Worm (Caenorhabditis elegans) whole organism, young adult: Measurements from ENCODE around the gene T04A6.2.
A peak's percentile ranks its signal among the peaks of the same experiment; 100 is the strongest.

Experiments used
- B0019.2 ChIP-seq: fragments of 200-800 bp; sonication (Bioruptor generic); conservative IDR thresholded peaks from 2 replicates; pipeline ENCODE4 v1.3.6; 2022; ENCODE audit warnings: missing genetic modification reagents, missing genetic modification characterization, missing compliant biosample characterization
- B0035.1 ChIP-seq: sonication (generic microtip); optimal IDR thresholded peaks from 2 replicates; lab custom pipeline; 2016; ENCODE audit warnings: missing genetic modification characterization, mild to moderate bottlenecking, missing compliant biosample characterization, missing genotype, missing genetic modification reagents
- B0336.3 ChIP-seq: fragments of 200-800 bp; sonication (Bioruptor generic); IDR thresholded peaks from 2 replicates; pipeline ENCODE4 v1.3.6; 2022; ENCODE audit warnings: missing genetic modification characterization, missing compliant biosample characterization
- C17E4.6 ChIP-seq: fragments of 200-800 bp; sonication (Bioruptor generic); IDR thresholded peaks from 2 replicates; pipeline ENCODE4 v1.3.6; 2022; ENCODE audit warnings: missing genetic modification reagents, missing genetic modification characterization, missing compliant biosample characterization
- D2030.7 ChIP-seq: fragments of 200-800 bp; sonication (Bioruptor generic); IDR thresholded peaks from 2 replicates; pipeline ENCODE4 v1.3.6; 2022; ENCODE audit warnings: missing genetic modification reagents, missing genetic modification characterization, missing compliant biosample characterization
- F10E7.11 ChIP-seq: sonication (generic microtip); optimal IDR thresholded peaks from 2 replicates; lab custom pipeline; 2017; ENCODE audit warnings: mild to moderate bottlenecking, missing genetic modification characterization, moderate library complexity, missing compliant biosample characterization
- F52B5.7 ChIP-seq: sonication (generic microtip); optimal IDR thresholded peaks from 2 replicates; lab custom pipeline; 2016; ENCODE audit warnings: mild to moderate bottlenecking, missing genetic modification characterization, missing compliant biosample characterization
- K11D2.4 ChIP-seq: fragments of 200-800 bp; sonication (Bioruptor generic); IDR thresholded peaks from 2 replicates; pipeline ENCODE4 v1.3.6; 2022; ENCODE audit warnings: missing genetic modification reagents, missing genetic modification characterization, missing compliant biosample characterization
- K12H6.12 ChIP-seq: fragments of 200-800 bp; sonication (Bioruptor generic); optimal IDR thresholded peaks from 2 replicates; lab custom pipeline; 2018; ENCODE audit warnings: mild to moderate bottlenecking, missing genetic modification characterization, missing compliant biosample characterization
- Y53F4B.3 ChIP-seq: fragments of 200-800 bp; sonication (Bioruptor generic); IDR thresholded peaks from 2 replicates; pipeline ENCODE4 v1.3.6; 2022; ENCODE audit warnings: missing genetic modification reagents, missing genetic modification characterization, missing compliant biosample characterization
- Y79H2A.3 ChIP-seq: fragments of 200-800 bp; sonication (Bioruptor generic); conservative IDR thresholded peaks from 2 replicates; pipeline ENCODE4 v1.3.6; 2022; ENCODE audit warnings: missing genetic modification reagents, missing genetic modification characterization, missing compliant biosample characterization
- ZK185.1 ChIP-seq: sonication (generic microtip); optimal IDR thresholded peaks from 2 replicates; lab custom pipeline; 2016; ENCODE audit warnings: mild to moderate bottlenecking, missing genetic modification characterization, missing compliant biosample characterization; ENCODE audit not compliant: poor library complexity, severe bottlenecking
- ama-1 ChIP-seq, 3 experiments: fragments of 150-350 bp in 1 of 3; sonication (generic microtip) in 2 of 3; optimal IDR thresholded peaks; 2 replicates each; lab custom pipeline; 2014 to 2018; ENCODE audit warnings: missing biosample characterization in 2 of 3, missing genetic modification characterization in 2 of 3, missing genetic modification reagents in 2 of 3
- aptf-3 ChIP-seq: fragments of 200-800 bp; sonication (Bioruptor generic); IDR thresholded peaks from 2 replicates; pipeline ENCODE4 v1.3.6; 2022; ENCODE audit warnings: missing genetic modification characterization, missing compliant biosample characterization
- athp-1 ChIP-seq: sonication (generic microtip); optimal IDR thresholded peaks from 2 replicates; lab custom pipeline; 2017; ENCODE audit warnings: mild to moderate bottlenecking, missing genetic modification characterization, missing compliant biosample characterization
- attf-3 ChIP-seq: fragments of 200-800 bp; sonication (Bioruptor generic); conservative IDR thresholded peaks from 2 replicates; pipeline ENCODE4 v1.3.6; 2022; ENCODE audit warnings: missing genetic modification reagents, missing genetic modification characterization, missing compliant biosample characterization
- bed-2 ChIP-seq: fragments of 200-800 bp; sonication (Bioruptor generic); IDR thresholded peaks from 2 replicates; pipeline ENCODE4 v1.3.6; 2022; ENCODE audit warnings: missing genetic modification reagents, missing genetic modification characterization, missing compliant biosample characterization
- ccch-3 ChIP-seq: fragments of 200-800 bp; sonication (Bioruptor generic); optimal IDR thresholded peaks from 2 replicates; lab custom pipeline; 2018; ENCODE audit warnings: mild to moderate bottlenecking, missing genetic modification characterization, missing compliant biosample characterization
- ceh-91 ChIP-seq: fragments of 200-800 bp; sonication (Bioruptor generic); IDR thresholded peaks from 2 replicates; pipeline ENCODE4 v1.3.6; 2022; ENCODE audit warnings: missing genetic modification reagents, missing genetic modification characterization, missing compliant biosample characterization
- dox-1 ChIP-seq: fragments of 200-800 bp; sonication (Bioruptor generic); IDR thresholded peaks from 2 replicates; pipeline ENCODE4 v1.3.6; 2022; ENCODE audit warnings: missing genetic modification reagents, missing genetic modification characterization, missing compliant biosample characterization
- efl-1 ChIP-seq: fragments of 150-350 bp; optimal IDR thresholded peaks from 2 replicates; lab custom pipeline; 2014; ENCODE audit warnings: missing biosample characterization, missing genetic modification reagents, missing genetic modification characterization
- egl-18 ChIP-seq: fragments of 200-800 bp; sonication (Bioruptor generic); IDR thresholded peaks from 2 replicates; pipeline ENCODE4 v1.3.6; 2022; ENCODE audit warnings: missing genetic modification reagents, missing genetic modification characterization, missing compliant biosample characterization
- ekl-4 ChIP-seq: fragments of 200-800 bp; sonication (Bioruptor generic); IDR thresholded peaks from 2 replicates; pipeline ENCODE4 v1.3.6; 2022; ENCODE audit warnings: missing genetic modification reagents, missing genetic modification characterization, missing compliant biosample characterization
- ets-4 ChIP-seq: fragments of 200-800 bp; sonication (Bioruptor generic); optimal IDR thresholded peaks from 2 replicates; lab custom pipeline; 2018; ENCODE audit warnings: mild to moderate bottlenecking, missing genetic modification characterization, missing compliant biosample characterization
- fkh-3 ChIP-seq: sonication (generic microtip); optimal IDR thresholded peaks from 2 replicates; lab custom pipeline; 2016; ENCODE audit warnings: mild to moderate bottlenecking, missing genetic modification characterization, missing compliant biosample characterization
- gei-17 ChIP-seq: fragments of 200-800 bp; sonication (Bioruptor generic); optimal IDR thresholded peaks from 2 replicates; lab custom pipeline; 2018; ENCODE audit warnings: mild to moderate bottlenecking, missing genetic modification characterization, missing compliant biosample characterization
- hlh-12 ChIP-seq: sonication (generic microtip); optimal IDR thresholded peaks from 2 replicates; lab custom pipeline; 2016; ENCODE audit warnings: missing genetic modification characterization, missing compliant biosample characterization
- hsf-1 ChIP-seq: fragments of 200-800 bp; sonication (Bioruptor generic); IDR thresholded peaks from 2 replicates; pipeline ENCODE4 v1.3.6; 2022; ENCODE audit warnings: missing genetic modification reagents, missing genetic modification characterization, missing compliant biosample characterization
- let-526 ChIP-seq: fragments of 200-800 bp; sonication (Bioruptor generic); IDR thresholded peaks from 2 replicates; pipeline ENCODE4 v1.3.6; 2022; ENCODE audit warnings: missing genetic modification reagents, missing genetic modification characterization, missing compliant biosample characterization
- lin-40 ChIP-seq: sonication (generic microtip); optimal IDR thresholded peaks from 2 replicates; lab custom pipeline; 2016; ENCODE audit warnings: missing genetic modification characterization, mild to moderate bottlenecking, missing compliant biosample characterization, missing genotype, missing genetic modification reagents
- lin-54 ChIP-seq: fragments of 200-800 bp; sonication (Bioruptor generic); optimal IDR thresholded peaks from 2 replicates; lab custom pipeline; 2018; ENCODE audit warnings: mild to moderate bottlenecking, missing genetic modification characterization, missing compliant biosample characterization
- madf-10 ChIP-seq: sonication (generic microtip); optimal IDR thresholded peaks from 2 replicates; lab custom pipeline; 2016; ENCODE audit warnings: mild to moderate bottlenecking, missing genetic modification characterization, missing compliant biosample characterization
- madf-6 ChIP-seq: fragments of 200-800 bp; sonication (Bioruptor generic); IDR thresholded peaks from 2 replicates; pipeline ENCODE4 v1.3.6; 2022; ENCODE audit warnings: missing genetic modification reagents, missing genetic modification characterization, missing compliant biosample characterization
- nfyb-1 ChIP-seq: fragments of 200-800 bp; sonication (Bioruptor generic); IDR thresholded peaks from 2 replicates; pipeline ENCODE4 v1.3.6; 2022; ENCODE audit warnings: missing genetic modification reagents, missing genetic modification characterization, missing compliant biosample characterization
- nhr-27 ChIP-seq: fragments of 200-800 bp; sonication (Bioruptor generic); optimal IDR thresholded peaks from 2 replicates; lab custom pipeline; 2018; ENCODE audit warnings: mild to moderate bottlenecking, missing genetic modification characterization, moderate library complexity, missing compliant biosample characterization
- pbrm-1 ChIP-seq: fragments of 200-800 bp; sonication (Bioruptor generic); IDR thresholded peaks from 2 replicates; pipeline ENCODE4 v1.3.6; 2022; ENCODE audit warnings: missing genetic modification reagents, missing genetic modification characterization, missing compliant biosample characterization
- rec-8 ChIP-seq, 2 experiments: sonication (generic microtip); optimal IDR thresholded peaks; 2 replicates each; lab custom pipeline; 2016; ENCODE audit warnings: mild to moderate bottlenecking in 2 of 2, missing genetic modification characterization in 2 of 2, missing genetic modification reagents in 2 of 2, missing genotype in 2 of 2, missing biosample characterization in 1 of 2, missing compliant biosample characterization in 1 of 2, moderate library complexity in 1 of 2
- repo-1 ChIP-seq: sonication (generic microtip); optimal IDR thresholded peaks from 2 replicates; lab custom pipeline; 2017; ENCODE audit warnings: mild to moderate bottlenecking, missing genetic modification characterization, missing compliant biosample characterization
- rpc-1 ChIP-seq, 2 experiments: fragments of 150-350 bp in 1 of 2; sonication (generic microtip) in 1 of 2; optimal IDR thresholded peaks; 2 replicates each; lab custom pipeline; 2014 to 2018; ENCODE audit warnings: missing biosample characterization in 1 of 2, missing genetic modification characterization in 1 of 2, missing genetic modification reagents in 1 of 2, missing genotype in 1 of 2
- snpc-1.1 ChIP-seq: sonication (generic microtip); optimal IDR thresholded peaks from 2 replicates; lab custom pipeline; 2017; ENCODE audit warnings: missing genetic modification characterization, mild to moderate bottlenecking, missing compliant biosample characterization, antibody characterized with exemption, moderate library complexity, missing genotype, missing genetic modification reagents; ENCODE audit not compliant: insufficient read depth
- tbx-9 ChIP-seq: sonication (generic microtip); optimal IDR thresholded peaks from 2 replicates; lab custom pipeline; 2016; ENCODE audit warnings: borderline replicate concordance, missing genetic modification characterization, inconsistent platforms, missing compliant biosample characterization
- unc-130 ChIP-seq: sonication (generic microtip); optimal IDR thresholded peaks from 2 replicates; lab custom pipeline; 2016; ENCODE audit warnings: missing genetic modification reagents, missing genetic modification characterization, missing compliant biosample characterization
- unc-62 ChIP-seq: fragments of 150-350 bp; optimal IDR thresholded peaks from 2 replicates; lab custom pipeline; 2014; ENCODE audit warnings: missing biosample characterization, missing genetic modification reagents, missing genetic modification characterization
- ztf-18 ChIP-seq: sonication (generic microtip); optimal IDR thresholded peaks from 2 replicates; lab custom pipeline; 2016; ENCODE audit warnings: missing genotype, mild to moderate bottlenecking, missing genetic modification characterization, missing compliant biosample characterization
- ztf-25 ChIP-seq: fragments of 200-800 bp; sonication (Bioruptor generic); IDR thresholded peaks from 2 replicates; pipeline ENCODE4 v1.3.6; 2022; ENCODE audit warnings: missing genetic modification reagents, missing genetic modification characterization, missing compliant biosample characterization
- ztf-6 ChIP-seq: fragments of 200-800 bp; sonication (Bioruptor generic); IDR thresholded peaks from 2 replicates; pipeline ENCODE4 v1.3.6; 2022; ENCODE audit warnings: missing genetic modification reagents, missing genetic modification characterization, missing compliant biosample characterization

Gene T04A6.2

ce11 chrIII:7571726-7572125 is 42.9 kb upstream of the T04A6.2 start (continued):
- TF ChIP-seq ztf-6 (GFP tag; lab: Robert Waterston, UW) (no peak), efl-1 (GFP tag; lab: Kevin White, UChicago) (no peak), gei-17 (no peak), ets-4 (GFP tag; lab: Kevin White, UChicago) (no peak), madf-6 (GFP tag; lab: Robert Waterston, UW) (peak; percentile 56), rpc-1 (optimal IDR thresholded peaks at IDR 0.05; lab: Kevin White, UChicago) (no peak), rpc-1 (tag; optimal IDR thresholded peaks at IDR 0.05; lab: Kevin White, UChicago) (no peak), lin-54 (GFP tag; lab: Kevin White, UChicago) (peak; percentile 49), madf-10 (tag; lab: Kevin White, UChicago) (no peak), C17E4.6 (GFP tag; lab: Robert Waterston, UW) (0 out of 2 replicates have a peak, but pooled peaks have one; percentile 33), F10E7.11 (tag; lab: Kevin White, UChicago) (no peak), egl-18 (GFP tag; lab: Robert Waterston, UW) (no peak), unc-62 (no peak), ztf-18 (tag; lab: Kevin White, UChicago) (peak; percentile 15), let-526 (GFP tag; lab: Robert Waterston, UW) (no peak), athp-1 (no peak), nhr-27 (no peak), ama-1 (optimal IDR thresholded peaks at IDR 0.05; lab: Kevin White, UChicago) (no peak), ama-1 (GFP tag; optimal IDR thresholded peaks at IDR 0.05; lab: Kevin White, UChicago) (no peak), K12H6.12 (no peak), ztf-25 (no peak), dox-1 (GFP tag; lab: Robert Waterston, UW) (no peak), rec-8 (tag; optimal IDR thresholded peaks at IDR 0.05; lab: Kevin White, UChicago) (no peak), B0035.1 (tag; lab: Kevin White, UChicago) (no peak), hlh-12 (tag; lab: Kevin White, UChicago) (no peak), B0019.2 (GFP tag; lab: Robert Waterston, UW) (no peak), K11D2.4 (GFP tag; lab: Robert Waterston, UW) (no peak), repo-1 (tag; lab: Kevin White, UChicago) (no peak), B0336.3 (peak; percentile 76), hsf-1 (no peak), Y79H2A.3 (GFP tag; lab: Robert Waterston, UW) (no peak), fkh-3 (no peak), ceh-91 (GFP tag; lab: Robert Waterston, UW) (no peak), snpc-1.1 (tag; lab: Kevin White, UChicago) (no peak), ccch-3 (GFP tag; lab: Kevin White, UChicago) (no peak), nfyb-1 (GFP tag; lab: Robert Waterston, UW) (no peak), bed-2 (GFP tag; lab: Robert Waterston, UW) (no peak), lin-40 (tag; lab: Kevin White, UChicago) (no peak), aptf-3 (no peak), ZK185.1 (tag; lab: Kevin White, UChicago) (no peak), pbrm-1 (GFP tag; lab: Robert Waterston, UW) (no peak), tbx-9 (tag; lab: Kevin White, UChicago) (no peak), ekl-4 (GFP tag; lab: Robert Waterston, UW) (peak; percentile 53; the same call in 1 of the 2 replicates), attf-3 (no peak), D2030.7 (GFP tag; lab: Robert Waterston, UW) (peak; percentile 27; the same call in 1 of the 2 replicates), unc-130 (no peak), F52B5.7 (tag; lab: Kevin White, UChicago) (no peak), Y53F4B.3 (GFP tag; lab: Robert Waterston, UW) (no peak)
